Worm (Caenorhabditis elegans) whole organism, L4 larva: Measurements from ENCODE around the gene F57A10.4.
"Not testable (repeated sequence)": the region's sequence is repeated elsewhere in the genome, so short reads cannot be mapped to it uniquely, and the experiment has no call there.

Experiments
- F49E8.2 ChIP-seq: sonication (generic microtip); optimal IDR thresholded peaks from 2 replicates; lab custom pipeline; 2016; ENCODE audit warnings: missing compliant biosample characterization, mild to moderate bottlenecking, missing genetic modification characterization, borderline replicate concordance
- T20F7.1 ChIP-seq: fragments of 200-800 bp; sonication (Bioruptor generic); optimal IDR thresholded peaks from 2 replicates; lab custom pipeline; 2018; ENCODE audit warnings: mild to moderate bottlenecking, missing genetic modification characterization, missing compliant biosample characterization
- ceh-32 ChIP-seq: sonication (generic microtip); optimal IDR thresholded peaks from 2 replicates; lab custom pipeline; 2016; ENCODE audit warnings: mild to moderate bottlenecking, missing genetic modification characterization, missing compliant biosample characterization; ENCODE audit not compliant: poor library complexity
- ceh-82 ChIP-seq: sonication (generic microtip); optimal IDR thresholded peaks from 2 replicates; lab custom pipeline; 2017; ENCODE audit warnings: missing biosample characterization, missing genetic modification characterization
- daf-16 ChIP-seq, 3 experiments: sonication (generic microtip); optimal IDR thresholded peaks; 2 replicates each; lab custom pipeline; 2016 to 2017; ENCODE audit warnings: missing genetic modification characterization in 3 of 3, missing genetic modification reagents in 3 of 3, mild to moderate bottlenecking in 2 of 3, missing compliant biosample characterization in 2 of 3, missing biosample characterization in 1 of 3, moderate library complexity in 1 of 3
- dmd-9 ChIP-seq: fragments of 200-800 bp; sonication (Bioruptor generic); IDR thresholded peaks from 2 replicates; pipeline ENCODE4 v1.3.6; 2022; ENCODE audit warnings: missing genetic modification reagents, missing genetic modification characterization, missing compliant biosample characterization
- duxl-1 ChIP-seq: sonication (generic microtip); optimal IDR thresholded peaks from 2 replicates; lab custom pipeline; 2016; ENCODE audit warnings: mild to moderate bottlenecking, missing genetic modification characterization, moderate library complexity, missing compliant biosample characterization; ENCODE audit not compliant: poor library complexity
- dve-1 ChIP-seq: sonication (generic microtip); optimal IDR thresholded peaks from 2 replicates; lab custom pipeline; 2017; ENCODE audit warnings: antibody characterized with exemption, mild to moderate bottlenecking, missing genetic modification characterization, missing compliant biosample characterization; ENCODE audit not compliant: insufficient read depth
- egl-43 ChIP-seq: fragments of 200-800 bp; sonication (Bioruptor generic); IDR thresholded peaks from 2 replicates; pipeline ENCODE4 v1.3.6; 2022; ENCODE audit warnings: missing genetic modification reagents, missing genetic modification characterization, missing compliant biosample characterization
- hif-1 ChIP-seq, 2 experiments: sonication (generic microtip); optimal IDR thresholded peaks; 2 replicates each; lab custom pipeline; 2016 to 2017; ENCODE audit warnings: missing compliant biosample characterization in 2 of 2, missing genetic modification characterization in 2 of 2, missing genetic modification reagents in 2 of 2, missing genotype in 2 of 2, mild to moderate bottlenecking in 1 of 2
- hlh-11 ChIP-seq: fragments of 200-800 bp; sonication (Bioruptor generic); optimal IDR thresholded peaks from 2 replicates; lab custom pipeline; 2018; ENCODE audit warnings: mild to moderate bottlenecking, missing genetic modification characterization, missing compliant biosample characterization
- hlh-30 ChIP-seq: sonication (generic microtip); optimal IDR thresholded peaks from 2 replicates; lab custom pipeline; 2017; ENCODE audit warnings: antibody characterized with exemption, mild to moderate bottlenecking, missing genetic modification characterization, missing compliant biosample characterization; ENCODE audit not compliant: insufficient read depth
- hmg-1.1 ChIP-seq: fragments of 200-800 bp; sonication (Bioruptor generic); IDR thresholded peaks from 2 replicates; pipeline ENCODE4 v1.3.6; 2022; ENCODE audit warnings: missing genetic modification reagents, missing genetic modification characterization, missing compliant biosample characterization
- lin-13 ChIP-seq: fragments of 150-350 bp; optimal IDR thresholded peaks from 2 replicates; lab custom pipeline; 2014; ENCODE audit warnings: missing biosample characterization, missing genetic modification reagents, missing genetic modification characterization
- lin-15B ChIP-seq: fragments of 150-350 bp; sonication (generic microtip); optimal IDR thresholded peaks from 3 replicates; lab custom pipeline; 2014; ENCODE audit warnings: missing biosample characterization, missing genetic modification characterization
- lin-29 ChIP-seq: fragments of 200-800 bp; sonication (Bioruptor generic); IDR thresholded peaks from 2 replicates; pipeline ENCODE4 v1.3.6; 2022; ENCODE audit warnings: missing genetic modification reagents, missing genetic modification characterization, missing compliant biosample characterization
- lin-39 ChIP-seq: fragments of 150-350 bp; optimal IDR thresholded peaks from 2 replicates; lab custom pipeline; 2014; ENCODE audit warnings: missing biosample characterization, missing genetic modification reagents, missing genetic modification characterization
- lsy-2 ChIP-seq, 2 experiments: fragments of 150-350 bp in 1 of 2; sonication (generic microtip) in 1 of 2; optimal IDR thresholded peaks; 2 replicates each; lab custom pipeline; 2014 to 2017; ENCODE audit warnings: missing biosample characterization in 2 of 2, missing genetic modification characterization in 2 of 2
- madf-9 ChIP-seq: fragments of 200-800 bp; sonication (Bioruptor generic); conservative IDR thresholded peaks from 2 replicates; pipeline ENCODE4 v1.3.6; 2022; ENCODE audit warnings: missing genetic modification reagents, missing genetic modification characterization, missing compliant biosample characterization
- mes-2 ChIP-seq: sonication (generic microtip); optimal IDR thresholded peaks from 2 replicates; lab custom pipeline; 2016; ENCODE audit warnings: missing genotype, mild to moderate bottlenecking, missing genetic modification characterization, missing compliant biosample characterization; ENCODE audit not compliant: poor library complexity, severe bottlenecking
- mxl-2 ChIP-seq: fragments of 200-800 bp; sonication (Bioruptor generic); conservative IDR thresholded peaks from 2 replicates; pipeline ENCODE4 v1.3.6; 2022; ENCODE audit warnings: missing genetic modification reagents, missing genetic modification characterization, missing compliant biosample characterization
- nhr-10 ChIP-seq: fragments of 150-350 bp; optimal IDR thresholded peaks from 2 replicates; lab custom pipeline; 2014; ENCODE audit warnings: missing biosample characterization, missing genetic modification characterization
- nhr-11 ChIP-seq: fragments of 150-350 bp; optimal IDR thresholded peaks from 2 replicates; lab custom pipeline; 2014; ENCODE audit warnings: missing biosample characterization, missing genetic modification characterization
- nhr-42 ChIP-seq: fragments of 200-800 bp; sonication (Bioruptor generic); IDR thresholded peaks from 2 replicates; pipeline ENCODE4 v1.3.6; 2022; ENCODE audit warnings: missing genetic modification characterization, missing compliant biosample characterization
- nhr-6 ChIP-seq: fragments of 150-350 bp; optimal IDR thresholded peaks from 2 replicates; lab custom pipeline; 2014; ENCODE audit warnings: missing biosample characterization, missing genetic modification characterization
- rbr-2 ChIP-seq: sonication (generic microtip); optimal IDR thresholded peaks from 2 replicates; lab custom pipeline; 2016; ENCODE audit warnings: missing genotype, missing genetic modification characterization, missing compliant biosample characterization
- spr-1 ChIP-seq: sonication (generic microtip); optimal IDR thresholded peaks from 2 replicates; lab custom pipeline; 2016; ENCODE audit warnings: mild to moderate bottlenecking, missing genetic modification characterization, missing compliant biosample characterization
- spr-3 ChIP-seq: fragments of 200-800 bp; sonication (Bioruptor generic); optimal IDR thresholded peaks from 2 replicates; lab custom pipeline; 2018; ENCODE audit warnings: mild to moderate bottlenecking, missing genetic modification characterization, missing compliant biosample characterization
- tra-1 ChIP-seq: fragments of 200-800 bp; sonication (Bioruptor generic); IDR thresholded peaks from 2 replicates; pipeline ENCODE4 v1.3.6; 2022; ENCODE audit warnings: missing genetic modification reagents, missing genetic modification characterization, missing compliant biosample characterization
- unc-130 ChIP-seq: sonication (generic microtip); optimal IDR thresholded peaks from 2 replicates; lab custom pipeline; 2016; ENCODE audit warnings: missing genetic modification reagents, missing genetic modification characterization, missing compliant biosample characterization
- vab-7 ChIP-seq: fragments of 200-800 bp; sonication (Bioruptor generic); IDR thresholded peaks from 2 replicates; pipeline ENCODE4 v1.3.6; 2022; ENCODE audit warnings: missing genetic modification reagents, missing genetic modification characterization, missing compliant biosample characterization
- zfp-3 ChIP-seq: fragments of 200-800 bp; sonication (Bioruptor generic); conservative IDR thresholded peaks from 2 replicates; pipeline ENCODE4 v1.3.6; 2022; ENCODE audit warnings: missing genetic modification reagents, missing genetic modification characterization, missing compliant biosample characterization
- zip-2 ChIP-seq: fragments of 150-350 bp; optimal IDR thresholded peaks from 2 replicates; lab custom pipeline; 2014; ENCODE audit warnings: missing biosample characterization, missing genetic modification characterization
- ztf-7 ChIP-seq: fragments of 150-350 bp; optimal IDR thresholded peaks from 2 replicates; lab custom pipeline; 2014; ENCODE audit warnings: missing biosample characterization, missing genetic modification characterization

F57A10.4 gene

ce11 chrV:15748343-15748742 lies 20.9 kb upstream of the F57A10.4 start, which contains the start of gene T23D5.8:
TSS of gene T23D5.8 (minus strand) at chrV:15748443.
- not testable (repeated sequence) for TF ChIP-seq ceh-32 (tag; lab: Kevin White, UChicago); spr-1 (tag; lab: Kevin White, UChicago); dmd-9 (GFP tag; lab: Robert Waterston, UW)

- no peak for TF ChIP-seq lin-39 (tag; lab: Kevin White, UChicago)
- TF ChIP-seq hlh-30 (tag; lab: Kevin White, UChicago), result no peak
- TF ChIP-seq tra-1 (GFP tag; lab: Robert Waterston, UW), result no peak
- no peak for TF ChIP-seq vab-7
- TF ChIP-seq hlh-11 (tag; lab: Kevin White, UChicago), result no peak
- TF ChIP-seq hmg-1.1, result no peak
- no peak for TF ChIP-seq mxl-2 (GFP tag; lab: Robert Waterston, UW)
- TF ChIP-seq madf-9, result no peak
- TF ChIP-seq egl-43 (GFP tag; lab: Robert Waterston, UW), result no peak
- no peak for TF ChIP-seq nhr-42
- no peak for TF ChIP-seq nhr-10 (tag; lab: Kevin White, UChicago)
- no peak for TF ChIP-seq nhr-11 (tag; lab: Kevin White, UChicago)
- TF ChIP-seq zfp-3, result no peak
- TF ChIP-seq dve-1, result no peak
- no peak for TF ChIP-seq lin-15B
- TF ChIP-seq spr-3, result no peak
- no peak for TF ChIP-seq ceh-82 (tag; lab: Kevin White, UChicago)
Observed at ce11 chrV:15750130-15750529, 19.1 kb upstream of the F57A10.4 start, which contains the start of gene str-6. TSS of gene str-6 (minus strand) at chrV:15750230.

ce11 chrV:15752049-15752448 lies 17.2 kb upstream of the F57A10.4 start, which contains the start of gene str-43:
TSS of gene str-43 (minus strand) at chrV:15752149.
- TF ChIP-seq mes-2 (tag; lab: Kevin White, UChicago) (no peak), duxl-1 (tag; lab: Kevin White, UChicago) (no peak), lin-29 (GFP tag; lab: Robert Waterston, UW) (no peak), rbr-2 (tag; lab: Kevin White, UChicago) (no peak), daf-16 (GFP tag; optimal IDR thresholded peaks at IDR 0.05; lab: Kevin White, UChicago) (no peak), daf-16 (tag; optimal IDR thresholded peaks at IDR 0.05; lab: Kevin White, UChicago) (no peak), F49E8.2 (tag; lab: Kevin White, UChicago) (no peak), ztf-7 (no peak), T20F7.1 (GFP tag; lab: Kevin White, UChicago) (no peak), lin-13 (GFP tag; lab: Kevin White, UChicago) (no peak), unc-130 (no peak), hif-1 (tag; optimal IDR thresholded peaks at IDR 0.05; lab: Kevin White, UChicago) (no peak), lsy-2 (tag; optimal IDR thresholded peaks at IDR 0.05; lab: Kevin White, UChicago) (no peak), nhr-6 (tag; lab: Kevin White, UChicago) (no peak)
- TF ChIP-seq, all 104 proteins: peak for 0

DNA sequence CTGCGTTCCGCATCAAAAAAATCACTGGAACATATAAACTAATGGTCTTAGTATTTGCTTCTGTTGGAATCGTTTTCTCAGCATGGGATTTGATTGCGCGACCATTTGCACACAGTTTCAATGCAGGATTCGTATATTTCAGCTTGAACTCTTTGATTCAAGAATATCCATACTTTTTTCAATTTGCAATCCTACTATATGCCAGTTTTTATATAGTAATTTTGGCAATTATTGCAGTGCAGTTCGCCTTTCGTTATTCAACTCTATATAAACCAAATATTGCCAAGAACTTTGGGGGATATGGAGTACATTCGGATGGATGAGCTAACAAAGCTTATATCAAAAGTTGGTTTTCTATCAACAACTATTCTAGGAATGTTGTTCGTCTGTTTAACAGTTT lies 16.3 kb upstream of the F57A10.4 start, which contains the start of gene str-5:
Gene str-5 (plus strand): TSS at position 301 of the 400 bp plus-strand sequence.
- TF ChIP-seq mxl-2 (GFP tag; lab: Robert Waterston, UW); zip-2 (tag; lab: Kevin White, UChicago); tra-1 (GFP tag; lab: Robert Waterston, UW): not testable (repeated sequence)
- TF ChIP-seq, all 104 proteins: peak for 0; not testable (repeated sequence) for 104
